Worm (Caenorhabditis elegans) whole organism, L4 larva: ENCODE results near the gene ugt-51.

ENCODE experiments used
- D1046.2 ChIP-seq: fragments of 200-800 bp; sonication (Bioruptor generic); IDR thresholded peaks from 2 replicates; pipeline ENCODE4 v1.3.6; 2022; ENCODE audit warnings: missing genetic modification characterization, missing compliant biosample characterization
- F26F4.8 ChIP-seq: fragments of 200-800 bp; sonication (Bioruptor generic); conservative IDR thresholded peaks from 2 replicates; pipeline ENCODE4 v1.3.6; 2022; ENCODE audit warnings: missing genetic modification characterization, missing compliant biosample characterization
- F44E2.7 ChIP-seq: fragments of 200-800 bp; sonication (Bioruptor generic); IDR thresholded peaks from 2 replicates; pipeline ENCODE4 v2.1.2; 2022; ENCODE audit warnings: missing genetic modification characterization, missing compliant biosample characterization
- T20F7.1 ChIP-seq: fragments of 200-800 bp; sonication (Bioruptor generic); optimal IDR thresholded peaks from 2 replicates; lab custom pipeline; 2018; ENCODE audit warnings: mild to moderate bottlenecking, missing genetic modification characterization, missing compliant biosample characterization
- Y48G9A.11 ChIP-seq: fragments of 200-800 bp; sonication (Bioruptor generic); IDR thresholded peaks from 2 replicates; pipeline ENCODE4 v1.3.6; 2022; ENCODE audit warnings: missing genetic modification reagents, missing genetic modification characterization, missing compliant biosample characterization
- Y75B8A.6 ChIP-seq: fragments of 200-800 bp; sonication (Bioruptor generic); IDR thresholded peaks from 2 replicates; pipeline ENCODE4 v1.3.6; 2022; ENCODE audit warnings: missing genetic modification reagents, missing genetic modification characterization, missing compliant biosample characterization
- aha-1 ChIP-seq: fragments of 150-350 bp; peaks from one replicate; lab custom pipeline; 2014; ENCODE audit warnings: missing biosample characterization, missing genetic modification characterization
- arid-1 ChIP-seq: fragments of 200-800 bp; sonication (Bioruptor generic); conservative IDR thresholded peaks from 2 replicates; pipeline ENCODE4 v1.3.6; 2022; ENCODE audit warnings: missing genetic modification reagents, missing genetic modification characterization, missing compliant biosample characterization
- ceh-28 ChIP-seq: fragments of 150-350 bp; optimal IDR thresholded peaks from 2 replicates; lab custom pipeline; 2014; ENCODE audit warnings: missing biosample characterization, missing genetic modification reagents, missing genetic modification characterization
- ceh-32 ChIP-seq: sonication (generic microtip); optimal IDR thresholded peaks from 2 replicates; lab custom pipeline; 2016; ENCODE audit warnings: mild to moderate bottlenecking, missing genetic modification characterization, missing compliant biosample characterization; ENCODE audit not compliant: poor library complexity
- ces-1 ChIP-seq: fragments of 150-350 bp; sonication (generic microtip); optimal IDR thresholded peaks from 4 replicates; lab custom pipeline; 2014; ENCODE audit warnings: missing biosample characterization, missing genetic modification reagents, missing genetic modification characterization
- cey-2 ChIP-seq: sonication (generic microtip); optimal IDR thresholded peaks from 3 replicates; lab custom pipeline; 2017; ENCODE audit warnings: missing genetic modification characterization, mild to moderate bottlenecking, missing compliant biosample characterization, antibody characterized with exemption, borderline replicate concordance; ENCODE audit not compliant: insufficient read depth
- ctbp-1 ChIP-seq: fragments of 200-800 bp; sonication (Bioruptor generic); IDR thresholded peaks from 2 replicates; pipeline ENCODE4 v1.3.6; 2022; ENCODE audit warnings: missing genetic modification reagents, missing genetic modification characterization, missing compliant biosample characterization
- daf-12 ChIP-seq: fragments of 150-350 bp; optimal IDR thresholded peaks from 2 replicates; lab custom pipeline; 2014; ENCODE audit warnings: missing biosample characterization, missing genetic modification reagents, missing genetic modification characterization
- dmd-6 ChIP-seq: fragments of 200-800 bp; sonication (Bioruptor generic); IDR thresholded peaks from 2 replicates; pipeline ENCODE4 v1.3.6; 2022; ENCODE audit warnings: missing genetic modification reagents, missing genetic modification characterization, missing compliant biosample characterization
- dmd-8 ChIP-seq: fragments of 200-800 bp; sonication (Bioruptor generic); IDR thresholded peaks from 2 replicates; pipeline ENCODE4 v1.3.6; 2022; ENCODE audit warnings: missing genetic modification characterization, missing compliant biosample characterization
- dmd-9 ChIP-seq: fragments of 200-800 bp; sonication (Bioruptor generic); IDR thresholded peaks from 2 replicates; pipeline ENCODE4 v1.3.6; 2022; ENCODE audit warnings: missing genetic modification reagents, missing genetic modification characterization, missing compliant biosample characterization
- dpl-1 ChIP-seq: fragments of 150-350 bp; optimal IDR thresholded peaks from 2 replicates; lab custom pipeline; 2014; ENCODE audit warnings: missing biosample characterization, missing genetic modification reagents, missing genetic modification characterization
- duxl-1 ChIP-seq: sonication (generic microtip); optimal IDR thresholded peaks from 2 replicates; lab custom pipeline; 2016; ENCODE audit warnings: mild to moderate bottlenecking, missing genetic modification characterization, moderate library complexity, missing compliant biosample characterization; ENCODE audit not compliant: poor library complexity
- egl-43 ChIP-seq: fragments of 200-800 bp; sonication (Bioruptor generic); IDR thresholded peaks from 2 replicates; pipeline ENCODE4 v1.3.6; 2022; ENCODE audit warnings: missing genetic modification reagents, missing genetic modification characterization, missing compliant biosample characterization
- fos-1 ChIP-seq: fragments of 150-350 bp; optimal IDR thresholded peaks from 2 replicates; lab custom pipeline; 2014; ENCODE audit warnings: missing biosample characterization, missing genetic modification characterization
- gei-8 ChIP-seq: fragments of 200-800 bp; sonication (Bioruptor generic); optimal IDR thresholded peaks from 2 replicates; lab custom pipeline; 2018; ENCODE audit warnings: mild to moderate bottlenecking, missing genetic modification characterization, missing compliant biosample characterization
- hif-1 ChIP-seq, 2 experiments: sonication (generic microtip); optimal IDR thresholded peaks; 2 replicates each; lab custom pipeline; 2016 to 2017; ENCODE audit warnings: missing compliant biosample characterization in 2 of 2, missing genetic modification characterization in 2 of 2, missing genetic modification reagents in 2 of 2, missing genotype in 2 of 2, mild to moderate bottlenecking in 1 of 2
- hlh-11 ChIP-seq: fragments of 200-800 bp; sonication (Bioruptor generic); optimal IDR thresholded peaks from 2 replicates; lab custom pipeline; 2018; ENCODE audit warnings: mild to moderate bottlenecking, missing genetic modification characterization, missing compliant biosample characterization
- hlh-30 ChIP-seq: sonication (generic microtip); optimal IDR thresholded peaks from 2 replicates; lab custom pipeline; 2017; ENCODE audit warnings: antibody characterized with exemption, mild to moderate bottlenecking, missing genetic modification characterization, missing compliant biosample characterization; ENCODE audit not compliant: insufficient read depth
- lin-29 ChIP-seq: fragments of 200-800 bp; sonication (Bioruptor generic); IDR thresholded peaks from 2 replicates; pipeline ENCODE4 v1.3.6; 2022; ENCODE audit warnings: missing genetic modification reagents, missing genetic modification characterization, missing compliant biosample characterization
- lin-39 ChIP-seq: fragments of 150-350 bp; optimal IDR thresholded peaks from 2 replicates; lab custom pipeline; 2014; ENCODE audit warnings: missing biosample characterization, missing genetic modification reagents, missing genetic modification characterization
- lir-3 ChIP-seq: sonication (generic microtip); optimal IDR thresholded peaks from 2 replicates; lab custom pipeline; 2016; ENCODE audit warnings: mild to moderate bottlenecking, missing genetic modification characterization, missing compliant biosample characterization
- madf-9 ChIP-seq: fragments of 200-800 bp; sonication (Bioruptor generic); conservative IDR thresholded peaks from 2 replicates; pipeline ENCODE4 v1.3.6; 2022; ENCODE audit warnings: missing genetic modification reagents, missing genetic modification characterization, missing compliant biosample characterization
- nhr-11 ChIP-seq: fragments of 150-350 bp; optimal IDR thresholded peaks from 2 replicates; lab custom pipeline; 2014; ENCODE audit warnings: missing biosample characterization, missing genetic modification characterization
- nhr-28 ChIP-seq: fragments of 150-350 bp; optimal IDR thresholded peaks from 2 replicates; lab custom pipeline; 2014; ENCODE audit warnings: missing biosample characterization, missing genetic modification characterization
- nhr-42 ChIP-seq: fragments of 200-800 bp; sonication (Bioruptor generic); IDR thresholded peaks from 2 replicates; pipeline ENCODE4 v1.3.6; 2022; ENCODE audit warnings: missing genetic modification characterization, missing compliant biosample characterization
- nhr-6 ChIP-seq: fragments of 150-350 bp; optimal IDR thresholded peaks from 2 replicates; lab custom pipeline; 2014; ENCODE audit warnings: missing biosample characterization, missing genetic modification characterization
- nhr-77 ChIP-seq: fragments of 150-350 bp; optimal IDR thresholded peaks from 2 replicates; lab custom pipeline; 2014; ENCODE audit warnings: missing biosample characterization, missing genetic modification characterization
- saeg-2 ChIP-seq: fragments of 200-800 bp; sonication (Bioruptor generic); IDR thresholded peaks from 2 replicates; pipeline ENCODE4 v1.3.6; 2022; ENCODE audit warnings: missing genetic modification reagents, missing genetic modification characterization, missing compliant biosample characterization
- spr-1 ChIP-seq: sonication (generic microtip); optimal IDR thresholded peaks from 2 replicates; lab custom pipeline; 2016; ENCODE audit warnings: mild to moderate bottlenecking, missing genetic modification characterization, missing compliant biosample characterization
- tag-97 ChIP-seq: fragments of 200-800 bp; sonication (Bioruptor generic); IDR thresholded peaks from 2 replicates; pipeline ENCODE4 v1.3.6; 2022; ENCODE audit warnings: missing genetic modification characterization, missing compliant biosample characterization
- tra-1 ChIP-seq: fragments of 200-800 bp; sonication (Bioruptor generic); IDR thresholded peaks from 2 replicates; pipeline ENCODE4 v1.3.6; 2022; ENCODE audit warnings: missing genetic modification reagents, missing genetic modification characterization, missing compliant biosample characterization
- unc-39 ChIP-seq: sonication (generic microtip); optimal IDR thresholded peaks from 2 replicates; lab custom pipeline; 2017; ENCODE audit warnings: missing biosample characterization, missing genetic modification characterization
- unc-62 ChIP-seq, 3 experiments: fragments of 150-350 bp in 1 of 3; sonication (generic microtip); optimal IDR thresholded peaks in 2 of 3; peaks in 1 of 3; 1 replicate in 1 of 3; 2 replicates in 2 of 3; lab custom pipeline; 2014 to 2017; ENCODE audit warnings: missing biosample characterization in 3 of 3, missing genetic modification characterization in 3 of 3, missing genetic modification reagents in 3 of 3, missing genotype in 1 of 3
- zfp-2 ChIP-seq: sonication (generic microtip); optimal IDR thresholded peaks from 2 replicates; lab custom pipeline; 2016; ENCODE audit warnings: mild to moderate bottlenecking, missing genetic modification characterization, missing compliant biosample characterization
- zip-2 ChIP-seq: fragments of 150-350 bp; optimal IDR thresholded peaks from 2 replicates; lab custom pipeline; 2014; ENCODE audit warnings: missing biosample characterization, missing genetic modification characterization
- ztf-7 ChIP-seq: fragments of 150-350 bp; optimal IDR thresholded peaks from 2 replicates; lab custom pipeline; 2014; ENCODE audit warnings: missing biosample characterization, missing genetic modification characterization

ugt-51 gene

ce11 chrV:5132441-5132840, 44.7 kb downstream of the ugt-51 start, which contains the start of gene F14F9.4:
F14F9.4 (plus strand) TSS chrV:5132741.
- no peak for TF ChIP-seq ceh-32 (tag; lab: Kevin White, UChicago)
- TF ChIP-seq gei-8 (GFP tag; lab: Kevin White, UChicago): no peak
- TF ChIP-seq daf-12 (tag; lab: Kevin White, UChicago): no peak
- TF ChIP-seq T20F7.1: no peak
- TF ChIP-seq dmd-8 (GFP tag; lab: Robert Waterston, UW): no peak
- no peak for TF ChIP-seq D1046.2
- no peak for TF ChIP-seq cey-2 (tag; lab: Kevin White, UChicago)
- TF ChIP-seq dmd-9 (GFP tag; lab: Robert Waterston, UW): no peak
- TF ChIP-seq duxl-1: no peak

- TF ChIP-seq aha-1: peak; percentile 70
- no peak for TF ChIP-seq F44E2.7
- TF ChIP-seq spr-1: no peak
- TF ChIP-seq dmd-6 (GFP tag; lab: Robert Waterston, UW): no peak; the same call in 1 of the 2 replicates
- TF ChIP-seq hlh-30 (tag; lab: Kevin White, UChicago): peak; percentile 40
- no peak for TF ChIP-seq lin-29
- peak; percentile 19 for TF ChIP-seq hlh-11
- peak; percentile 8 for TF ChIP-seq nhr-77 (tag; lab: Kevin White, UChicago)
- no peak for TF ChIP-seq tag-97 (GFP tag; lab: Robert Waterston, UW)
- peak in 1 of 2 experiments; percentile 46 for TF ChIP-seq hif-1 (tag; optimal IDR thresholded peaks at IDR 0.05; lab: Kevin White, UChicago)
- no peak for TF ChIP-seq ces-1 (GFP tag; lab: Kevin White, UChicago)
- TF ChIP-seq nhr-6: peak; percentile 57
- TF ChIP-seq zip-2: peak; percentile 99
- TF ChIP-seq ztf-7: peak; percentile 64
- TF ChIP-seq nhr-28 (tag; lab: Kevin White, UChicago): peak; percentile 83
- TF ChIP-seq unc-62 (GFP tag; optimal IDR thresholded peaks at IDR 0.05 in 1 of 2; lab: Kevin White, UChicago): peak in 1 of 2 experiments; percentile 85
- no peak for TF ChIP-seq unc-62 (tag; optimal IDR thresholded peaks at IDR 0.05; lab: Kevin White, UChicago)
- no peak for TF ChIP-seq ceh-28
- TF ChIP-seq lir-3 (tag; lab: Kevin White, UChicago): no peak
- peak; percentile 35 for TF ChIP-seq nhr-11
- TF ChIP-seq duxl-1: no peak
- peak; percentile 20 for TF ChIP-seq dpl-1
Measured at ce11 chrV:5131380-5131779, 45.7 kb downstream of the ugt-51 start.

ce11 chrV:5130018-5130417, 47.1 kb downstream of the ugt-51 start, which contains the start of gene F14F9.8:
F14F9.8 (plus strand) TSS chrV:5130318.
- TF ChIP-seq nhr-42: no peak
- TF ChIP-seq aha-1: peak; percentile 79
- TF ChIP-seq Y75B8A.6: no peak
- TF ChIP-seq unc-62 (GFP tag; optimal IDR thresholded peaks at IDR 0.05 in 1 of 2; lab: Kevin White, UChicago): peak in 1 of 2 experiments; percentile 4
- TF ChIP-seq unc-62 (tag; optimal IDR thresholded peaks at IDR 0.05; lab: Kevin White, UChicago): no peak
- TF ChIP-seq lin-39 (tag; lab: Kevin White, UChicago): no peak

ce11 chrV:5126793-5127192, 50.3 kb downstream of the ugt-51 start, which contains the start of gene F14F9.5:
F14F9.5 (plus strand) TSS chrV:5127093.
- no peak for TF ChIP-seq ctbp-1 (GFP tag; lab: Robert Waterston, UW)
- TF ChIP-seq unc-39: no peak
- no peak for TF ChIP-seq dmd-9 (GFP tag; lab: Robert Waterston, UW)
- no peak for TF ChIP-seq aha-1
- no peak for TF ChIP-seq fos-1 (tag; lab: Kevin White, UChicago)
- TF ChIP-seq F26F4.8 (GFP tag; lab: Robert Waterston, UW): no peak
- TF ChIP-seq zfp-2: no peak
- TF ChIP-seq spr-1: no peak
- TF ChIP-seq madf-9 (GFP tag; lab: Robert Waterston, UW): no peak
- no peak for TF ChIP-seq egl-43
- no peak for TF ChIP-seq saeg-2 (GFP tag; lab: Robert Waterston, UW)
- no peak for TF ChIP-seq tra-1
- TF ChIP-seq dmd-6 (GFP tag; lab: Robert Waterston, UW): no peak
- TF ChIP-seq arid-1 (GFP tag; lab: Robert Waterston, UW): no peak
- no peak for TF ChIP-seq T20F7.1
- no peak for TF ChIP-seq Y48G9A.11 (GFP tag; lab: Robert Waterston, UW)
- TF ChIP-seq, all 104 proteins: peak for 0
